Worm (Caenorhabditis elegans) whole organism, young adult: ENCODE measurements around the gene F28A10.13.
"Not testable (repeated sequence)": the region's sequence is repeated elsewhere in the genome, so short reads cannot be mapped to it uniquely, and the experiment has no call there.

Experiments
- B0261.1 ChIP-seq: sonication (generic microtip); optimal IDR thresholded peaks from 2 replicates; lab custom pipeline; 2016; ENCODE audit warnings: mild to moderate bottlenecking, missing genetic modification characterization, moderate library complexity, missing compliant biosample characterization
- C17E4.6 ChIP-seq: fragments of 200-800 bp; sonication (Bioruptor generic); IDR thresholded peaks from 2 replicates; pipeline ENCODE4 v1.3.6; 2022; ENCODE audit warnings: missing genetic modification reagents, missing genetic modification characterization, missing compliant biosample characterization
- F33H1.4 ChIP-seq: fragments of 200-800 bp; sonication (Bioruptor generic); IDR thresholded peaks from 2 replicates; pipeline ENCODE4 v1.3.6; 2022; ENCODE audit warnings: missing genetic modification reagents, missing genetic modification characterization, missing compliant biosample characterization
- F39B2.1 ChIP-seq: fragments of 200-800 bp; sonication (Bioruptor generic); IDR thresholded peaks from 2 replicates; pipeline ENCODE4 v1.3.6; 2022; ENCODE audit warnings: missing genetic modification reagents, missing genetic modification characterization, missing compliant biosample characterization
- F52B5.7 ChIP-seq: sonication (generic microtip); optimal IDR thresholded peaks from 2 replicates; lab custom pipeline; 2016; ENCODE audit warnings: mild to moderate bottlenecking, missing genetic modification characterization, missing compliant biosample characterization
- F57A8.1 ChIP-seq: fragments of 200-800 bp; sonication (Bioruptor generic); optimal IDR thresholded peaks from 2 replicates; lab custom pipeline; 2018; ENCODE audit warnings: mild to moderate bottlenecking, missing genetic modification characterization, moderate library complexity, missing compliant biosample characterization
- K11D2.4 ChIP-seq: fragments of 200-800 bp; sonication (Bioruptor generic); IDR thresholded peaks from 2 replicates; pipeline ENCODE4 v1.3.6; 2022; ENCODE audit warnings: missing genetic modification reagents, missing genetic modification characterization, missing compliant biosample characterization
- K12H6.12 ChIP-seq: fragments of 200-800 bp; sonication (Bioruptor generic); optimal IDR thresholded peaks from 2 replicates; lab custom pipeline; 2018; ENCODE audit warnings: mild to moderate bottlenecking, missing genetic modification characterization, missing compliant biosample characterization
- T07F8.4 ChIP-seq: sonication (generic microtip); optimal IDR thresholded peaks from 2 replicates; lab custom pipeline; 2016; ENCODE audit warnings: mild to moderate bottlenecking, missing genetic modification characterization, moderate library complexity, missing compliant biosample characterization
- T26A5.8 ChIP-seq: sonication (generic microtip); optimal IDR thresholded peaks from 2 replicates; lab custom pipeline; 2016; ENCODE audit warnings: missing genetic modification characterization, missing compliant biosample characterization
- Y53G8AR.9 ChIP-seq: fragments of 200-800 bp; sonication (Bioruptor generic); conservative IDR thresholded peaks from 2 replicates; pipeline ENCODE4 v1.3.6; 2022; ENCODE audit warnings: missing genetic modification reagents, missing genetic modification characterization, missing compliant biosample characterization
- Y56A3A.18 ChIP-seq: fragments of 200-800 bp; sonication (Bioruptor generic); IDR thresholded peaks from 2 replicates; pipeline ENCODE4 v1.3.6; 2022; ENCODE audit warnings: missing genetic modification reagents, missing genetic modification characterization, missing compliant biosample characterization
- aptf-3 ChIP-seq: fragments of 200-800 bp; sonication (Bioruptor generic); IDR thresholded peaks from 2 replicates; pipeline ENCODE4 v1.3.6; 2022; ENCODE audit warnings: missing genetic modification characterization, missing compliant biosample characterization
- attf-3 ChIP-seq: fragments of 200-800 bp; sonication (Bioruptor generic); conservative IDR thresholded peaks from 2 replicates; pipeline ENCODE4 v1.3.6; 2022; ENCODE audit warnings: missing genetic modification reagents, missing genetic modification characterization, missing compliant biosample characterization
- attf-6 ChIP-seq: fragments of 200-800 bp; sonication (Bioruptor generic); IDR thresholded peaks from 2 replicates; pipeline ENCODE4 v1.3.6; 2022; ENCODE audit warnings: missing genetic modification reagents, missing genetic modification characterization, missing compliant biosample characterization
- cebp-2 ChIP-seq: fragments of 200-800 bp; sonication (Bioruptor generic); IDR thresholded peaks from 2 replicates; pipeline ENCODE4 v1.3.6; 2022; ENCODE audit warnings: missing genetic modification characterization, missing compliant biosample characterization
- ceh-100 ChIP-seq: fragments of 200-800 bp; sonication (Bioruptor generic); IDR thresholded peaks from 2 replicates; pipeline ENCODE4 v1.3.6; 2022; ENCODE audit warnings: missing genetic modification reagents, missing genetic modification characterization, missing compliant biosample characterization
- ceh-58 ChIP-seq: fragments of 200-800 bp; sonication (Bioruptor generic); IDR thresholded peaks from 2 replicates; pipeline ENCODE4 v1.3.6; 2022; ENCODE audit warnings: missing genetic modification characterization, missing compliant biosample characterization
- ceh-79 ChIP-seq: sonication (generic microtip); optimal IDR thresholded peaks from 2 replicates; lab custom pipeline; 2017; ENCODE audit warnings: mild to moderate bottlenecking, missing genetic modification characterization, missing compliant biosample characterization
- dox-1 ChIP-seq: fragments of 200-800 bp; sonication (Bioruptor generic); IDR thresholded peaks from 2 replicates; pipeline ENCODE4 v1.3.6; 2022; ENCODE audit warnings: missing genetic modification reagents, missing genetic modification characterization, missing compliant biosample characterization
- dpff-1 ChIP-seq: sonication (generic microtip); optimal IDR thresholded peaks from 2 replicates; lab custom pipeline; 2017; ENCODE audit warnings: mild to moderate bottlenecking, missing genetic modification characterization, missing compliant biosample characterization
- dpl-1 ChIP-seq: fragments of 150-350 bp; optimal IDR thresholded peaks from 2 replicates; lab custom pipeline; 2014; ENCODE audit warnings: missing biosample characterization, missing genetic modification reagents, missing genetic modification characterization
- egl-18 ChIP-seq: fragments of 200-800 bp; sonication (Bioruptor generic); IDR thresholded peaks from 2 replicates; pipeline ENCODE4 v1.3.6; 2022; ENCODE audit warnings: missing genetic modification reagents, missing genetic modification characterization, missing compliant biosample characterization
- gei-17 ChIP-seq: fragments of 200-800 bp; sonication (Bioruptor generic); optimal IDR thresholded peaks from 2 replicates; lab custom pipeline; 2018; ENCODE audit warnings: mild to moderate bottlenecking, missing genetic modification characterization, missing compliant biosample characterization
- hlh-12 ChIP-seq: sonication (generic microtip); optimal IDR thresholded peaks from 2 replicates; lab custom pipeline; 2016; ENCODE audit warnings: missing genetic modification characterization, missing compliant biosample characterization
- hrde-1 ChIP-seq: sonication (generic microtip); optimal IDR thresholded peaks from 2 replicates; lab custom pipeline; 2016; ENCODE audit warnings: missing genetic modification characterization, mild to moderate bottlenecking, missing compliant biosample characterization, moderate library complexity, missing genotype, missing genetic modification reagents, borderline replicate concordance
- lir-1 ChIP-seq: fragments of 200-800 bp; sonication (Bioruptor generic); conservative IDR thresholded peaks from 2 replicates; pipeline ENCODE4 v1.3.6; 2022; ENCODE audit warnings: missing genetic modification reagents, missing genetic modification characterization, missing compliant biosample characterization
- lsl-1 ChIP-seq: fragments of 200-800 bp; sonication (Bioruptor generic); optimal IDR thresholded peaks from 2 replicates; lab custom pipeline; 2018; ENCODE audit warnings: mild to moderate bottlenecking, missing genetic modification characterization, moderate library complexity, missing compliant biosample characterization
- madf-10 ChIP-seq: sonication (generic microtip); optimal IDR thresholded peaks from 2 replicates; lab custom pipeline; 2016; ENCODE audit warnings: mild to moderate bottlenecking, missing genetic modification characterization, missing compliant biosample characterization
- mcd-1 ChIP-seq: fragments of 200-800 bp; sonication (Bioruptor generic); IDR thresholded peaks from 2 replicates; pipeline ENCODE4 v1.3.6; 2022; ENCODE audit warnings: missing genetic modification reagents, missing genetic modification characterization, missing compliant biosample characterization
- mel-28 ChIP-seq: sonication (generic microtip); optimal IDR thresholded peaks from 2 replicates; lab custom pipeline; 2016; ENCODE audit warnings: borderline replicate concordance, mild to moderate bottlenecking, missing genetic modification characterization, missing compliant biosample characterization
- nhr-27 ChIP-seq: fragments of 200-800 bp; sonication (Bioruptor generic); optimal IDR thresholded peaks from 2 replicates; lab custom pipeline; 2018; ENCODE audit warnings: mild to moderate bottlenecking, missing genetic modification characterization, moderate library complexity, missing compliant biosample characterization
- pbrm-1 ChIP-seq: fragments of 200-800 bp; sonication (Bioruptor generic); IDR thresholded peaks from 2 replicates; pipeline ENCODE4 v1.3.6; 2022; ENCODE audit warnings: missing genetic modification reagents, missing genetic modification characterization, missing compliant biosample characterization
- repo-1 ChIP-seq: sonication (generic microtip); optimal IDR thresholded peaks from 2 replicates; lab custom pipeline; 2017; ENCODE audit warnings: mild to moderate bottlenecking, missing genetic modification characterization, missing compliant biosample characterization
- snpc-1.3 ChIP-seq: sonication (generic microtip); optimal IDR thresholded peaks from 2 replicates; lab custom pipeline; 2017; ENCODE audit warnings: missing genetic modification characterization, mild to moderate bottlenecking, missing compliant biosample characterization, antibody characterized with exemption, moderate library complexity, missing genotype, missing genetic modification reagents; ENCODE audit not compliant: insufficient read depth
- tbp1 ChIP-seq: fragments of 200-800 bp; sonication (Bioruptor generic); optimal IDR thresholded peaks from 2 replicates; lab custom pipeline; 2018; ENCODE audit warnings: mild to moderate bottlenecking, missing genetic modification characterization, missing compliant biosample characterization
- unc-130 ChIP-seq: sonication (generic microtip); optimal IDR thresholded peaks from 2 replicates; lab custom pipeline; 2016; ENCODE audit warnings: missing genetic modification reagents, missing genetic modification characterization, missing compliant biosample characterization
- unc-62 ChIP-seq: fragments of 150-350 bp; optimal IDR thresholded peaks from 2 replicates; lab custom pipeline; 2014; ENCODE audit warnings: missing biosample characterization, missing genetic modification reagents, missing genetic modification characterization
- ztf-18 ChIP-seq: sonication (generic microtip); optimal IDR thresholded peaks from 2 replicates; lab custom pipeline; 2016; ENCODE audit warnings: missing genotype, mild to moderate bottlenecking, missing genetic modification characterization, missing compliant biosample characterization
- ztf-22 ChIP-seq: fragments of 200-800 bp; sonication (Bioruptor generic); optimal IDR thresholded peaks from 2 replicates; lab custom pipeline; 2018; ENCODE audit warnings: mild to moderate bottlenecking, missing genetic modification characterization, moderate library complexity, missing compliant biosample characterization
- ztf-26 ChIP-seq: sonication (generic microtip); optimal IDR thresholded peaks from 2 replicates; lab custom pipeline; 2017; ENCODE audit warnings: missing genetic modification characterization, missing compliant biosample characterization
- ztf-3 ChIP-seq: fragments of 200-800 bp; sonication (Bioruptor generic); optimal IDR thresholded peaks from 2 replicates; lab custom pipeline; 2018; ENCODE audit warnings: mild to moderate bottlenecking, missing genetic modification characterization, missing compliant biosample characterization
- ztf-6 ChIP-seq: fragments of 200-800 bp; sonication (Bioruptor generic); IDR thresholded peaks from 2 replicates; pipeline ENCODE4 v1.3.6; 2022; ENCODE audit warnings: missing genetic modification reagents, missing genetic modification characterization, missing compliant biosample characterization

The F28A10.13 gene

DNA sequence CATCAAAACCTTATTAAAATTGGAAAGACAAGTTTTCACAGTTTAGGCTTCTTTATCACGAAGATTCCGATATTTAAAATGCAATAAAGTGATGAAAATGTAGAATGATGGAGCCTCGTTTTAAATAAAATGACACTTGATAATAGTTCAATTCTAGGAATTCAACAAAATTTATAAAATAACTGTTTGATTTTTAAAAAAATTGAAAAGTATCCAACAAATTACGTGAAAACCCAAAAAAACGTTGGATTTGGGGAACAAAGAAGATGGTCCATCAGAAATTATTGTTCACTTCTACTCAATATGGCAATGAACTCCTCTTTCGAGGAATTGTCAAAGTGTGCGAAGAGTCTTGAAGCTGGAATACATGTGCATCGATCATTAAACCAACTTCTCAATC is 4.6 kb upstream of the F28A10.13 start, which contains the start of gene F28A10.4:
TSS of gene F28A10.4 (plus strand) at position 301 of the 400 bp plus-strand sequence.
- TF ChIP-seq ztf-6 (GFP tag; lab: Robert Waterston, UW) = no peak
- no peak for TF ChIP-seq Y53G8AR.9 (GFP tag; lab: Robert Waterston, UW)
- TF ChIP-seq ceh-79 (tag; lab: Kevin White, UChicago) = no peak
- TF ChIP-seq B0261.1 = no peak
- TF ChIP-seq F52B5.7 (tag; lab: Kevin White, UChicago) = no peak
- no peak for TF ChIP-seq aptf-3
- no peak for TF ChIP-seq hlh-12 (tag; lab: Kevin White, UChicago)
- no peak for TF ChIP-seq egl-18 (GFP tag; lab: Robert Waterston, UW)
- no peak for TF ChIP-seq ztf-3 (GFP tag; lab: Kevin White, UChicago)
- TF ChIP-seq unc-130 (GFP tag; lab: Kevin White, UChicago) = no peak
- no peak for TF ChIP-seq nhr-27 (tag; lab: Kevin White, UChicago)
- TF ChIP-seq attf-6 = no peak
- no peak for TF ChIP-seq T26A5.8 (tag; lab: Kevin White, UChicago)
- TF ChIP-seq mel-28 (tag; lab: Kevin White, UChicago) = no peak
- no peak for TF ChIP-seq F57A8.1
- no peak for TF ChIP-seq attf-3 (GFP tag; lab: Robert Waterston, UW)
- no peak for TF ChIP-seq unc-62 (GFP tag; lab: Kevin White, UChicago)
- no peak for TF ChIP-seq ztf-26 (tag; lab: Kevin White, UChicago)
- TF ChIP-seq Y56A3A.18 (GFP tag; lab: Robert Waterston, UW) = no peak
- no peak for TF ChIP-seq gei-17 (GFP tag; lab: Kevin White, UChicago)

DNA sequence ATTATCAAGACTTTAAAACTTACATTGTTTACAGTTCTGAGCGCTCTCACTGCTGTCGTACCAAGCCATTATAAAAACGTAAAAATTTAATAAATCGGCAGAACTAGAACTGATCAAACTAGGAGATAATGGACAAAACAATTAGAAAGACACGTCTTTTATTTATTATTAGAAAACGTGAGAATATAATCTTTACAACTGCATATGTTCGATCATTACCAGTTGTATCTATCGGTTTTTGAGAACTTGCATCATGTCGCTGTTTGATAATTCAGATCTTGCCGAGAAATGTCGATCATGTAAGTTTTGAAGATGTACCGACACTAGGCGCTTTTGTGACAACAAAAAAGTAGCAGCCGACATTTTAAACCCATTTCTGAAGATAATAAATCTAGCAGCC is 3.0 kb upstream of the F28A10.13 start, which contains the start of gene F28A10.7:
TSS of gene F28A10.7 (minus strand) at position 101 of the 400 bp plus-strand sequence.
- no peak for TF ChIP-seq lsl-1 (GFP tag; lab: Kevin White, UChicago)
- TF ChIP-seq tbp1 = no peak
- TF ChIP-seq ztf-18 (tag; lab: Kevin White, UChicago) = no peak
- no peak for TF ChIP-seq ztf-26 (tag; lab: Kevin White, UChicago)
- no peak for TF ChIP-seq snpc-1.3 (tag; lab: Kevin White, UChicago)
- no peak for TF ChIP-seq C17E4.6
- no peak for TF ChIP-seq dpl-1 (GFP tag; lab: Kevin White, UChicago)
- TF ChIP-seq pbrm-1 (GFP tag; lab: Robert Waterston, UW) = no peak
- TF ChIP-seq mcd-1 (GFP tag; lab: Robert Waterston, UW) = no peak
- no peak for TF ChIP-seq dox-1 (GFP tag; lab: Robert Waterston, UW)
- no peak for TF ChIP-seq dpff-1 (tag; lab: Kevin White, UChicago)

- TF ChIP-seq F39B2.1; K11D2.4 (GFP tag; lab: Robert Waterston, UW); ztf-22 (GFP tag; lab: Kevin White, UChicago): not testable (repeated sequence)
Measured at ce11 chrII:850567-850966, 2.0 kb downstream of the F28A10.13 start, which contains the start of gene F28A10.5. F28A10.5 (minus strand) TSS chrII:850667.

DNA sequence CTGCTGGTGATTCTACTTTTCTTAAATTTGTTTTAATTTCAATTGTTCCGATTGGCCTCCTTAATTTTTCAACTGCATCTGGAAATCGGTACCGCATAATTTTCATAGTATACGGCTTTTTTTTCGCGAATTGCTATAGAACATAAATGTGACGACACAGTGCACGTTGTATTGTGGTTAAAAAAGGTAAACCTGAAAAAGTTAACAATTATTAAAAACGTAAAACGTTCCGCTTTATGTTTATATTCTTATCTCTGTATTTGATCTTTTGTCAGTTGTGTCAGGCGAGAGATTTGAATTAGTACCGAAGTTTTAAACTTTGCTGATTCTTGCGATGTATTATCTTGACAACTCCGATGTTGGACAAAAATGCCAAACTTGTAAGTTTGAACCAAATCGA is 13.0 kb downstream of the F28A10.13 start, which contains the start of gene Y46B2A.4:
TSS of gene Y46B2A.4 (plus strand) at position 301 of the 400 bp plus-strand sequence.
- TF ChIP-seq lir-1 (GFP tag; lab: Robert Waterston, UW) = no peak
- no peak for TF ChIP-seq K12H6.12 (tag; lab: Kevin White, UChicago)
- TF ChIP-seq ceh-58 (GFP tag; lab: Robert Waterston, UW) = no peak
- no peak for TF ChIP-seq F33H1.4 (GFP tag; lab: Robert Waterston, UW)
- TF ChIP-seq ztf-22 (GFP tag; lab: Kevin White, UChicago) = no peak
- no peak for TF ChIP-seq hrde-1
- TF ChIP-seq T26A5.8 (tag; lab: Kevin White, UChicago) = no peak
- no peak for TF ChIP-seq cebp-2 (GFP tag; lab: Robert Waterston, UW)
- no peak for TF ChIP-seq repo-1 (tag; lab: Kevin White, UChicago)
- TF ChIP-seq madf-10 (tag; lab: Kevin White, UChicago) = no peak
- no peak for TF ChIP-seq ceh-100 (GFP tag; lab: Robert Waterston, UW)
- TF ChIP-seq pbrm-1 (GFP tag; lab: Robert Waterston, UW) = no peak
- no peak for TF ChIP-seq Y53G8AR.9 (GFP tag; lab: Robert Waterston, UW)
- TF ChIP-seq T07F8.4 (tag; lab: Kevin White, UChicago) = no peak
- TF ChIP-seq, all 124 proteins: peak for 0
